Worm (Caenorhabditis elegans): Measurements from ENCODE around the gene Y55F3BR.6.

The Y55F3BR.6 gene

ce11 chrIV:873174-873788 lies 31.4 kb upstream of the Y55F3BR.6 start:
- TF ChIP-seq nhr-76 (tag; optimal IDR thresholded peaks at IDR 0.05): no peak
- TF ChIP-seq ham-2 (GFP tag; optimal IDR thresholded peaks at IDR 0.05): no peak
- TF ChIP-seq lin-13 (tag; optimal IDR thresholded peaks at IDR 0.05): no peak
- TF ChIP-seq nhr-2 (tag; optimal IDR thresholded peaks at IDR 0.05): no peak
- TF ChIP-seq ztf-11 (tag; optimal IDR thresholded peaks at IDR 0.05): no peak
- TF ChIP-seq bed-3 (GFP tag; optimal IDR thresholded peaks at IDR 0.05): no peak
- no peak for TF ChIP-seq M03D4.4 (tag; optimal IDR thresholded peaks at IDR 0.05)
- TF ChIP-seq tbx-8 (GFP tag; optimal IDR thresholded peaks at IDR 0.05): no peak
- no peak for TF ChIP-seq ceh-83 (GFP tag; optimal IDR thresholded peaks at IDR 0.05)
- TF ChIP-seq hlh-1 (tag; optimal IDR thresholded peaks at IDR 0.05): no peak
- no peak for TF ChIP-seq lsy-2 (tag; optimal IDR thresholded peaks at IDR 0.05)
- TF ChIP-seq cnd-1 (tag; optimal IDR thresholded peaks at IDR 0.05): no peak
- no peak for TF ChIP-seq mab-5 (tag; optimal IDR thresholded peaks at IDR 0.05)

ce11 chrIV:868723-869122 lies 26.8 kb upstream of the Y55F3BR.6 start:
- TF ChIP-seq nhr-12 (tag; optimal IDR thresholded peaks at IDR 0.05) (no peak), nhr-28 (tag; optimal IDR thresholded peaks at IDR 0.05) (no peak), snpc-4 (tag; optimal IDR thresholded peaks at IDR 0.05) (no peak), hlh-1 (tag; optimal IDR thresholded peaks at IDR 0.05) (no peak), ztf-11 (tag; optimal IDR thresholded peaks at IDR 0.05) (no peak), lin-13 (tag; optimal IDR thresholded peaks at IDR 0.05) (no peak), tbx-8 (GFP tag; optimal IDR thresholded peaks at IDR 0.05) (no peak), nhr-237 (tag; optimal IDR thresholded peaks at IDR 0.05) (no peak), mls-2 (tag; optimal IDR thresholded peaks at IDR 0.05) (no peak), ceh-83 (GFP tag; optimal IDR thresholded peaks at IDR 0.05) (no peak), flh-1 (GFP tag; optimal IDR thresholded peaks at IDR 0.05) (no peak), sptf-1 (tag; optimal IDR thresholded peaks at IDR 0.05) (no peak)

ce11 chrIV:866828-867270 lies 24.9 kb upstream of the Y55F3BR.6 start:
- TF ChIP-seq sem-2 (GFP tag; optimal IDR thresholded peaks at IDR 0.05) (no peak), pha-4 (tag; optimal IDR thresholded peaks at IDR 0.05) (peak; percentile 6), lsy-2 (tag; optimal IDR thresholded peaks at IDR 0.05) (no peak), lin-13 (tag; optimal IDR thresholded peaks at IDR 0.05) (peak; percentile 18)

- TF ChIP-seq lin-13 (tag; optimal IDR thresholded peaks at IDR 0.05): no peak
- no peak for TF ChIP-seq nhr-28 (tag; optimal IDR thresholded peaks at IDR 0.05)
- no peak for TF ChIP-seq lin-32 (GFP tag; optimal IDR thresholded peaks at IDR 0.05)
- TF ChIP-seq unc-39 (tag; optimal IDR thresholded peaks at IDR 0.05): no peak
- TF ChIP-seq unc-62 (GFP tag; optimal IDR thresholded peaks at IDR 0.05): no peak
- no peak for TF ChIP-seq sem-2 (GFP tag; optimal IDR thresholded peaks at IDR 0.05)
- TF ChIP-seq nhr-237 (tag; optimal IDR thresholded peaks at IDR 0.05): no peak
- no peak for TF ChIP-seq elt-3 (tag; optimal IDR thresholded peaks at IDR 0.05)
- no peak for TF ChIP-seq ces-1 (GFP tag; optimal IDR thresholded peaks at IDR 0.05)
- no peak for TF ChIP-seq nhr-76 (tag; optimal IDR thresholded peaks at IDR 0.05)
These were observed 18.9 kb upstream of the Y55F3BR.6 start for ce11 chrIV:860810-861209.

ce11 chrIV:858630-859029 lies 16.7 kb upstream of the Y55F3BR.6 start, which contains the start of gene Y55F3BR.2:
Y55F3BR.2 (plus strand) TSS chrIV:858930.
- TF ChIP-seq lin-32 (GFP tag; optimal IDR thresholded peaks at IDR 0.05) (no peak), drap-1 (GFP tag; optimal IDR thresholded peaks at IDR 0.05) (no peak), mep-1 (tag; optimal IDR thresholded peaks at IDR 0.05) (no peak), unc-120 (tag; optimal IDR thresholded peaks at IDR 0.05; ENCODE audit: poor library complexity, severe bottlenecking) (no peak), hlh-1 (tag; optimal IDR thresholded peaks at IDR 0.05) (no peak), nhr-2 (tag; optimal IDR thresholded peaks at IDR 0.05) (no peak), bed-3 (GFP tag; optimal IDR thresholded peaks at IDR 0.05) (no peak), zip-8 (tag; optimal IDR thresholded peaks at IDR 0.05) (no peak), unc-39 (tag; optimal IDR thresholded peaks at IDR 0.05) (no peak), ceh-83 (GFP tag; optimal IDR thresholded peaks at IDR 0.05) (no peak), nhr-12 (tag; optimal IDR thresholded peaks at IDR 0.05) (no peak), snpc-4 (tag; optimal IDR thresholded peaks at IDR 0.05) (no peak), elt-3 (tag; optimal IDR thresholded peaks at IDR 0.05) (no peak), cnd-1 (tag; optimal IDR thresholded peaks at IDR 0.05) (no peak), tbx-8 (GFP tag; optimal IDR thresholded peaks at IDR 0.05) (no peak), flh-1 (GFP tag; optimal IDR thresholded peaks at IDR 0.05) (no peak), ham-2 (GFP tag; optimal IDR thresholded peaks at IDR 0.05) (no peak)

All from whole organism, mixed stage, embryonic.